Worm (Caenorhabditis elegans): ENCODE measurements around the gene F14F8.9.

The F14F8.9 gene

ce11 chrV:16635911-16636310, 32.5 kb downstream of the F14F8.9 start, which contains the start of gene mltn-11:
mltn-11 (plus strand) TSS chrV:16636186.
- TF ChIP-seq C34F6.9 (tag; optimal IDR thresholded peaks at IDR 0.05) (no peak), nhr-21 (tag; optimal IDR thresholded peaks at IDR 0.05) (no peak), F13H6.1 (tag; optimal IDR thresholded peaks at IDR 0.05) (no peak), nhr-77 (tag; optimal IDR thresholded peaks at IDR 0.05) (no peak), nhr-12 (tag; optimal IDR thresholded peaks at IDR 0.05) (no peak), nhr-129 (tag; optimal IDR thresholded peaks at IDR 0.05) (no peak), nhr-25 (tag; optimal IDR thresholded peaks at IDR 0.05) (no peak), ceh-82 (tag; optimal IDR thresholded peaks at IDR 0.05) (no peak), lin-11 (tag; optimal IDR thresholded peaks at IDR 0.05) (no peak), unc-39 (tag; optimal IDR thresholded peaks at IDR 0.05) (no peak), alr-1 (tag; optimal IDR thresholded peaks at IDR 0.05) (no peak), blmp-1 (tag; optimal IDR thresholded peaks at IDR 0.05; ENCODE audit: insufficient read depth) (no peak), ceh-16 (tag; optimal IDR thresholded peaks at IDR 0.05) (no peak), nhr-11 (tag; optimal IDR thresholded peaks at IDR 0.05) (no peak), lsy-2 (tag; optimal IDR thresholded peaks at IDR 0.05) (no peak), dmd-4 (tag; optimal IDR thresholded peaks at IDR 0.05) (no peak), nhr-23 (tag; optimal IDR thresholded peaks at IDR 0.05) (no peak), Y55F3AM.14 (GFP tag; optimal IDR thresholded peaks at IDR 0.05) (no peak), unc-62 (GFP tag; optimal IDR thresholded peaks at IDR 0.05) (no peak)

ce11 chrV:16629600-16629999, 38.8 kb downstream of the F14F8.9 start, which contains the start of gene srd-21:
srd-21 (plus strand) TSS chrV:16629900.
- TF ChIP-seq crh-2 (tag; optimal IDR thresholded peaks at IDR 0.05) (no peak), alr-1 (tag; optimal IDR thresholded peaks at IDR 0.05) (no peak), unc-62 (GFP tag; optimal IDR thresholded peaks at IDR 0.05) (no peak), ceh-82 (tag; optimal IDR thresholded peaks at IDR 0.05) (no peak), nhr-25 (tag; optimal IDR thresholded peaks at IDR 0.05) (no peak), nhr-77 (tag; optimal IDR thresholded peaks at IDR 0.05) (no peak), lsy-2 (tag; optimal IDR thresholded peaks at IDR 0.05) (no peak), nhr-21 (tag; optimal IDR thresholded peaks at IDR 0.05) (no peak), dmd-4 (tag; optimal IDR thresholded peaks at IDR 0.05) (no peak), elt-1 (tag; optimal IDR thresholded peaks at IDR 0.05) (no peak), mbf-1 (tag; optimal IDR thresholded peaks at IDR 0.05) (no peak), ceh-16 (tag; optimal IDR thresholded peaks at IDR 0.05) (no peak), nhr-6 (tag; optimal IDR thresholded peaks at IDR 0.05) (no peak), sma-9 (GFP tag; optimal IDR thresholded peaks at IDR 0.05) (no peak), sma-9 (tag; optimal IDR thresholded peaks at IDR 0.05) (no peak), skn-1 (tag; optimal IDR thresholded peaks at IDR 0.05) (no peak), nhr-12 (tag; optimal IDR thresholded peaks at IDR 0.05) (no peak)

DNA sequence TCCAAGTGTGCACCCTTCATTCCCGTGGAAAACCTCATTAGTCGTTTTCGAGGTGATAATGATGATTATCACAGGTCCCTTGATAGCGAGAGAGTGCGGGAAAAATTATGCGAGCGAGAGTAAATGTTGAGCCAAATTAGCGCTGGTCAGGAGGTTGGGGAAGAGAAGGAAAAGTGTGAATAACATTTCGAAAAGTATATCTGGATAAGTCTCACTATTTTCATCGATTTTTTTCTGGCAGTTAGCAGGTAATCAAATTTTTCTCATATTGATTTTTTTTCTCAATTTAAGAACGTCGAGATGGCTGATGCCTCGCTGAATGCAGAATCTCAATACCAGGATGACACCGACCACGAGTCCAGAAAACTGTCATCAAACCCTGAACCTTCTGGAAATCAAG, 39.4 kb downstream of the F14F8.9 start, which contains the start of gene W06G6.2:
TSS of gene W06G6.2 (plus strand) at position 301 of the 400 bp plus-strand sequence.
- TF ChIP-seq R02D3.7 (tag; optimal IDR thresholded peaks at IDR 0.05) (no peak), nhr-10 (tag; optimal IDR thresholded peaks at IDR 0.05) (no peak), sma-3 (GFP tag; optimal IDR thresholded peaks at IDR 0.05) (no peak), ceh-82 (tag; optimal IDR thresholded peaks at IDR 0.05) (no peak), unc-55 (GFP tag; optimal IDR thresholded peaks at IDR 0.05) (no peak), mab-5 (tag; optimal IDR thresholded peaks at IDR 0.05) (no peak), alr-1 (tag; optimal IDR thresholded peaks at IDR 0.05) (no peak), aly-2 (tag; optimal IDR thresholded peaks at IDR 0.05) (no peak), sem-4 (tag; optimal IDR thresholded peaks at IDR 0.05) (no peak), nhr-21 (tag; optimal IDR thresholded peaks at IDR 0.05) (no peak), nhr-77 (tag; optimal IDR thresholded peaks at IDR 0.05) (no peak), gmeb-1 (tag; optimal IDR thresholded peaks at IDR 0.05) (no peak)

DNA sequence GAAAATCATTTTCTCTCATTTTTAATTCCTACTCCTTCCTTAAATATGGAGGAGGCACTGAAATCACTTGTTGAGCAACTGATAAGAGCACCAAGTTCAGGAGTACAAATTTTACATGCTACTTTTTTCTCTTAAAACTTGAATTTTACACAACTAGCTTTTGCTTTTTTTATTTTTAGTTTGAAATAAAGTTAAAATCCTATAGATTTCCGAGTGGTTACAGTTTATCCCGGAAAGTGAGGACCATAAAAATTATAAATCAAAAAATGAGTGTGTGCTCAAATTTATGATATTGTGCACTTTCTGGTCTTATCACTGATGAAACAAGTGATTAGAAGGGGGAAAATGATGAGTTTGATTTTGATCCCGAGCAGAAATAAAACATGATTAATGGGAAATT, 40.4 kb downstream of the F14F8.9 start, which contains the start of gene oac-53:
TSS of gene oac-53 (minus strand) at position 9 of the 400 bp plus-strand sequence.
- TF ChIP-seq fos-1 (tag; optimal IDR thresholded peaks at IDR 0.05): peak; percentile 69
- TF ChIP-seq nhr-237 (tag; optimal IDR thresholded peaks at IDR 0.05): no peak

DNA sequence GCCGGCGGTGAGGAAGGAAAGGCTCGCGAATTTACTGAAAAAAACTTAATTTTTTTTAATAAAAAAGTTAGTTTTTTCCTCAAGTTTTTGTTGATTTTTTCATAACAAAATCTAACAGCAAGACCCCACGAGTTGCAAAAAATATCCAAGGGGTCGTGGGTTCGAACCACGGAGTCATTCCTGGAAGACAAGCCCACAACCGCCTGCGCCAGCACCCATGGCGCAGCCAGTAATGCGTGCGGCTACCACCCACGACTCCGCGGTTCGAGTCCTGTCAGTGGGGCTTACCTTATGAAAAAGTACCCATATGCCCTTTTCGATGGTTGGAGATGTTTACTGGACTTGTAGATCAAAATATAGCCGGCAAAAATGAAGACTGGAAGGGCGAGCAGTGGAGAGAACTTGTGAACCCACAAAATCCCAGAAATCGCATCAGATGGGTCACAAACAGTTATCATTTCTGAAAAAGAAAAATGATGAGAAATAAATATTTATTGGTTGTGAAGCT, 45.6 kb downstream of the F14F8.9 start, which contains the start of gene Y70C5A.2:
TSS of gene Y70C5A.2 (minus strand) at position 458 of the 508 bp plus-strand sequence.
- no peak for TF ChIP-seq alr-1 (tag; optimal IDR thresholded peaks at IDR 0.05)
- no peak for TF ChIP-seq snpc-4 (tag; optimal IDR thresholded peaks at IDR 0.05)
- no peak for TF ChIP-seq C34F6.9 (tag; optimal IDR thresholded peaks at IDR 0.05)
- TF ChIP-seq ceh-82 (tag; optimal IDR thresholded peaks at IDR 0.05): no peak
- no peak for TF ChIP-seq nhr-10 (tag; optimal IDR thresholded peaks at IDR 0.05)
- TF ChIP-seq nhr-11 (tag; optimal IDR thresholded peaks at IDR 0.05): no peak
- TF ChIP-seq nhr-6 (tag; optimal IDR thresholded peaks at IDR 0.05): no peak
- TF ChIP-seq lin-13 (GFP tag; optimal IDR thresholded peaks at IDR 0.05): no peak
- no peak for TF ChIP-seq aly-2 (tag; optimal IDR thresholded peaks at IDR 0.05)
- no peak for TF ChIP-seq nhr-25 (tag; optimal IDR thresholded peaks at IDR 0.05)
- TF ChIP-seq egl-27 (tag; optimal IDR thresholded peaks at IDR 0.05): no peak
- TF ChIP-seq sma-3 (GFP tag; optimal IDR thresholded peaks at IDR 0.05): no peak
- no peak for TF ChIP-seq nhr-21 (tag; optimal IDR thresholded peaks at IDR 0.05)
- no peak for TF ChIP-seq ztf-1 (GFP tag; conservative IDR thresholded peaks at IDR 0.05)
